Worm (Caenorhabditis elegans): ENCODE results near the gene F28C6.10.

DNA sequence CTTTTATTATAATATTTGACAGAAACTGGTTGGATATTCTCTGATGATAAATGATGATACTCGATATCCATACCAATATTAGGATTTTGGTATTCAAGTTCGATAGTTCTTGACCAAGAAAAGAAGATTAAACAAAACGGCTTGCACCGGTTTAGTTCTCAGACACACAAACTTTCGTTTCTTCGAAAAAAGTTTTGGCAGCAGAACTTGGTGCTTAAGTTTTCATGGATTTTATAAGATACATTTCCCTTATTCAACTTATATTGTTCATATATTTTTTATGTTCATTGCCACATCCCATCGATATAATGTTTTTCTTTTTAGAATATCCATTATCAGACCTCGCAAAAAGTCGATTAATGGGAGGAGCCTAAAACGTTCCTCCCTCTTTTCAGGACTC lies 17.1 kb upstream of the F28C6.10 start, which contains the start of gene aptf-4:
- no peak for TF ChIP-seq nhr-48 (tag; optimal IDR thresholded peaks at IDR 0.05)
- TF ChIP-seq ceh-82 (tag; optimal IDR thresholded peaks at IDR 0.05): no peak
- TF ChIP-seq fkh-10 (GFP tag; optimal IDR thresholded peaks at IDR 0.05): no peak
- no peak for TF ChIP-seq dve-1 (tag; optimal IDR thresholded peaks at IDR 0.05; ENCODE audit: insufficient read depth)
